Worm (Caenorhabditis elegans) whole organism, L3 larva: ENCODE results near the gene fbxa-224.
A peak's percentile ranks its signal among the peaks of the same experiment; 100 is the strongest.

Experiments used
- R02D3.7 ChIP-seq: fragments of 150-350 bp; optimal IDR thresholded peaks from 2 replicates; lab custom pipeline; 2014; ENCODE audit warnings: missing biosample characterization, missing genetic modification characterization
- daf-12 ChIP-seq: fragments of 150-350 bp; optimal IDR thresholded peaks from 2 replicates; lab custom pipeline; 2014; ENCODE audit warnings: missing biosample characterization, missing genetic modification reagents, missing genetic modification characterization
- elt-1 ChIP-seq: fragments of 150-350 bp; optimal IDR thresholded peaks from 2 replicates; lab custom pipeline; 2014; ENCODE audit warnings: missing biosample characterization, missing genetic modification characterization
- snpc-4 ChIP-seq: fragments of 150-350 bp; optimal IDR thresholded peaks from 2 replicates; lab custom pipeline; 2014; ENCODE audit warnings: missing biosample characterization, missing genetic modification characterization

DNA sequence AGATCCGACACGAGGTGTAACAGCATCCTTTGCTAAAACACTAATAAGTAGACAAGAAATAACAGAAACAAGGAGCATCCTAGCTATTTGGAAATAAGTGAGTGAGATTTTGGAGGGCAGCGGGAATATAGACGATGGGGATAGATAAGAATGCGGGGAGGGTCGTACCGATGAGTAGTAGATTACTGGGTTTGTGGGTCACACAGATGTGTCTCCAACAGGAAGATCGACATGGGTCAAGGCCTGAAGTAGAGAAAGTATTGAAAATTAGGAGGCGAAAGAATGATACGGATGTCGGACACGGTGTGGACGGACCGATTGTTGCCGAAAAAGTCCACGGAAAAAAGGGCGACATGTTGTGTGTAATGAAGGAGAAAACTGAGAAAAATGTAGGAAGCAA, 13.6 kb downstream of the fbxa-224 start, which contains the start of gene wrt-10:
- TF ChIP-seq daf-12 (tag; lab: Kevin White, UChicago) (no peak), R02D3.7 (tag; lab: Kevin White, UChicago) (no peak), elt-1 (tag; lab: Kevin White, UChicago) (peak; percentile 6), snpc-4 (tag; lab: Kevin White, UChicago) (no peak)
